Worm (Caenorhabditis elegans) whole organism, young adult: ENCODE results near the gene Y57G11C.31.
A peak's percentile ranks its signal among the peaks of the same experiment; 100 is the strongest.

ENCODE experiments used
- B0336.3 ChIP-seq: fragments of 200-800 bp; sonication (Bioruptor generic); IDR thresholded peaks from 2 replicates; pipeline ENCODE4 v1.3.6; 2022; ENCODE audit warnings: missing genetic modification characterization, missing compliant biosample characterization
- D2030.7 ChIP-seq: fragments of 200-800 bp; sonication (Bioruptor generic); IDR thresholded peaks from 2 replicates; pipeline ENCODE4 v1.3.6; 2022; ENCODE audit warnings: missing genetic modification reagents, missing genetic modification characterization, missing compliant biosample characterization
- F23B12.7 ChIP-seq: sonication (generic microtip); optimal IDR thresholded peaks from 2 replicates; lab custom pipeline; 2017; ENCODE audit warnings: missing genetic modification characterization, mild to moderate bottlenecking, missing compliant biosample characterization, antibody characterized with exemption, moderate library complexity; ENCODE audit not compliant: insufficient read depth
- F37B4.10 ChIP-seq: fragments of 200-800 bp; sonication (Bioruptor generic); IDR thresholded peaks from 2 replicates; pipeline ENCODE4 v1.3.6; 2022; ENCODE audit warnings: missing genetic modification characterization, missing compliant biosample characterization
- K11D2.4 ChIP-seq: fragments of 200-800 bp; sonication (Bioruptor generic); IDR thresholded peaks from 2 replicates; pipeline ENCODE4 v1.3.6; 2022; ENCODE audit warnings: missing genetic modification reagents, missing genetic modification characterization, missing compliant biosample characterization
- K12H6.12 ChIP-seq: fragments of 200-800 bp; sonication (Bioruptor generic); optimal IDR thresholded peaks from 2 replicates; lab custom pipeline; 2018; ENCODE audit warnings: mild to moderate bottlenecking, missing genetic modification characterization, missing compliant biosample characterization
- Y53G8AR.9 ChIP-seq: fragments of 200-800 bp; sonication (Bioruptor generic); conservative IDR thresholded peaks from 2 replicates; pipeline ENCODE4 v1.3.6; 2022; ENCODE audit warnings: missing genetic modification reagents, missing genetic modification characterization, missing compliant biosample characterization
- Y79H2A.3 ChIP-seq: fragments of 200-800 bp; sonication (Bioruptor generic); conservative IDR thresholded peaks from 2 replicates; pipeline ENCODE4 v1.3.6; 2022; ENCODE audit warnings: missing genetic modification reagents, missing genetic modification characterization, missing compliant biosample characterization
- ZK185.1 ChIP-seq: sonication (generic microtip); optimal IDR thresholded peaks from 2 replicates; lab custom pipeline; 2016; ENCODE audit warnings: mild to moderate bottlenecking, missing genetic modification characterization, missing compliant biosample characterization; ENCODE audit not compliant: poor library complexity, severe bottlenecking
- akir-1 ChIP-seq: fragments of 200-800 bp; sonication (Bioruptor generic); optimal IDR thresholded peaks from 2 replicates; lab custom pipeline; 2018; ENCODE audit warnings: mild to moderate bottlenecking, missing genetic modification characterization, moderate library complexity, missing compliant biosample characterization
- aptf-2 ChIP-seq: fragments of 200-800 bp; sonication (Bioruptor generic); conservative IDR thresholded peaks from 2 replicates; pipeline ENCODE4 v1.3.6; 2022; ENCODE audit warnings: missing genetic modification reagents, missing genetic modification characterization, missing compliant biosample characterization
- aptf-3 ChIP-seq: fragments of 200-800 bp; sonication (Bioruptor generic); IDR thresholded peaks from 2 replicates; pipeline ENCODE4 v1.3.6; 2022; ENCODE audit warnings: missing genetic modification characterization, missing compliant biosample characterization
- athp-1 ChIP-seq: sonication (generic microtip); optimal IDR thresholded peaks from 2 replicates; lab custom pipeline; 2017; ENCODE audit warnings: mild to moderate bottlenecking, missing genetic modification characterization, missing compliant biosample characterization
- attf-5 ChIP-seq: fragments of 200-800 bp; sonication (Bioruptor generic); optimal IDR thresholded peaks from 2 replicates; lab custom pipeline; 2018; ENCODE audit warnings: mild to moderate bottlenecking, missing genetic modification characterization, missing compliant biosample characterization
- attf-6 ChIP-seq: fragments of 200-800 bp; sonication (Bioruptor generic); IDR thresholded peaks from 2 replicates; pipeline ENCODE4 v1.3.6; 2022; ENCODE audit warnings: missing genetic modification reagents, missing genetic modification characterization, missing compliant biosample characterization
- bed-2 ChIP-seq: fragments of 200-800 bp; sonication (Bioruptor generic); IDR thresholded peaks from 2 replicates; pipeline ENCODE4 v1.3.6; 2022; ENCODE audit warnings: missing genetic modification reagents, missing genetic modification characterization, missing compliant biosample characterization
- ceh-40 ChIP-seq: fragments of 200-800 bp; sonication (Bioruptor generic); IDR thresholded peaks from 2 replicates; pipeline ENCODE4 v1.3.6; 2022; ENCODE audit warnings: missing genetic modification characterization, missing compliant biosample characterization
- ceh-91 ChIP-seq: fragments of 200-800 bp; sonication (Bioruptor generic); IDR thresholded peaks from 2 replicates; pipeline ENCODE4 v1.3.6; 2022; ENCODE audit warnings: missing genetic modification reagents, missing genetic modification characterization, missing compliant biosample characterization
- efl-1 ChIP-seq: fragments of 150-350 bp; optimal IDR thresholded peaks from 2 replicates; lab custom pipeline; 2014; ENCODE audit warnings: missing biosample characterization, missing genetic modification reagents, missing genetic modification characterization
- egl-18 ChIP-seq: fragments of 200-800 bp; sonication (Bioruptor generic); IDR thresholded peaks from 2 replicates; pipeline ENCODE4 v1.3.6; 2022; ENCODE audit warnings: missing genetic modification reagents, missing genetic modification characterization, missing compliant biosample characterization
- lin-35 ChIP-seq, 3 experiments: fragments of 150-350 bp in 2 of 3; sonication (generic microtip) in 1 of 3; optimal IDR thresholded peaks; 2 replicates each; lab custom pipeline; 2014 to 2018; ENCODE audit warnings: missing biosample characterization in 3 of 3, missing genetic modification characterization in 3 of 3, missing genetic modification reagents in 3 of 3
- lin-40 ChIP-seq: sonication (generic microtip); optimal IDR thresholded peaks from 2 replicates; lab custom pipeline; 2016; ENCODE audit warnings: missing genetic modification characterization, mild to moderate bottlenecking, missing compliant biosample characterization, missing genotype, missing genetic modification reagents
- madf-10 ChIP-seq: sonication (generic microtip); optimal IDR thresholded peaks from 2 replicates; lab custom pipeline; 2016; ENCODE audit warnings: mild to moderate bottlenecking, missing genetic modification characterization, missing compliant biosample characterization
- mcd-1 ChIP-seq: fragments of 200-800 bp; sonication (Bioruptor generic); IDR thresholded peaks from 2 replicates; pipeline ENCODE4 v1.3.6; 2022; ENCODE audit warnings: missing genetic modification reagents, missing genetic modification characterization, missing compliant biosample characterization
- mel-28 ChIP-seq: sonication (generic microtip); optimal IDR thresholded peaks from 2 replicates; lab custom pipeline; 2016; ENCODE audit warnings: borderline replicate concordance, mild to moderate bottlenecking, missing genetic modification characterization, missing compliant biosample characterization
- mes-4 ChIP-seq: sonication (generic microtip); optimal IDR thresholded peaks from 2 replicates; lab custom pipeline; 2016; ENCODE audit warnings: missing genotype, missing genetic modification characterization, missing compliant biosample characterization
- nfya-2 ChIP-seq: fragments of 200-800 bp; sonication (Bioruptor generic); IDR thresholded peaks from 2 replicates; pipeline ENCODE4 v1.3.6; 2022; ENCODE audit warnings: missing genetic modification reagents, missing genetic modification characterization, missing compliant biosample characterization
- nfyb-1 ChIP-seq: fragments of 200-800 bp; sonication (Bioruptor generic); IDR thresholded peaks from 2 replicates; pipeline ENCODE4 v1.3.6; 2022; ENCODE audit warnings: missing genetic modification reagents, missing genetic modification characterization, missing compliant biosample characterization
- nhr-120 ChIP-seq: fragments of 200-800 bp; sonication (Bioruptor generic); IDR thresholded peaks from 2 replicates; pipeline ENCODE4 v1.3.6; 2022; ENCODE audit warnings: missing genetic modification characterization, missing compliant biosample characterization
- nhr-90 ChIP-seq: sonication (generic microtip); optimal IDR thresholded peaks from 2 replicates; lab custom pipeline; 2016; ENCODE audit warnings: missing genotype, mild to moderate bottlenecking, missing genetic modification characterization, missing compliant biosample characterization
- pha-4 ChIP-seq: fragments of 150-350 bp; sonication (generic microtip); optimal IDR thresholded peaks from 2 replicates; lab custom pipeline; 2014; ENCODE audit warnings: missing biosample characterization, missing genetic modification reagents, missing genetic modification characterization
- rcor-1 ChIP-seq: fragments of 200-800 bp; sonication (Bioruptor generic); IDR thresholded peaks from 2 replicates; pipeline ENCODE4 v1.3.6; 2022; ENCODE audit warnings: missing genetic modification reagents, missing genetic modification characterization, missing compliant biosample characterization
- snpc-1.1 ChIP-seq: sonication (generic microtip); optimal IDR thresholded peaks from 2 replicates; lab custom pipeline; 2017; ENCODE audit warnings: missing genetic modification characterization, mild to moderate bottlenecking, missing compliant biosample characterization, antibody characterized with exemption, moderate library complexity, missing genotype, missing genetic modification reagents; ENCODE audit not compliant: insufficient read depth
- snpc-3.4 ChIP-seq: sonication (generic microtip); optimal IDR thresholded peaks from 2 replicates; lab custom pipeline; 2017; ENCODE audit warnings: missing genetic modification characterization, mild to moderate bottlenecking, missing compliant biosample characterization, antibody characterized with exemption, moderate library complexity, missing genotype, missing genetic modification reagents
- snpc-4 ChIP-seq, 5 experiments: fragments of 150-350 bp in 1 of 5; sonication (generic microtip) in 4 of 5; optimal IDR thresholded peaks; 2 replicates each; lab custom pipeline; 2014 to 2018; ENCODE audit warnings: missing genetic modification characterization in 5 of 5, missing biosample characterization in 3 of 5, antibody characterized with exemption in 2 of 5, mild to moderate bottlenecking in 2 of 5, missing compliant biosample characterization in 2 of 5, missing genotype in 2 of 5, moderate library complexity in 2 of 5, missing genetic modification reagents in 1 of 5
- tbp1 ChIP-seq: fragments of 200-800 bp; sonication (Bioruptor generic); optimal IDR thresholded peaks from 2 replicates; lab custom pipeline; 2018; ENCODE audit warnings: mild to moderate bottlenecking, missing genetic modification characterization, missing compliant biosample characterization
- tlf-1 ChIP-seq: fragments of 200-800 bp; sonication (Bioruptor generic); optimal IDR thresholded peaks from 2 replicates; lab custom pipeline; 2018; ENCODE audit warnings: mild to moderate bottlenecking, missing genetic modification characterization, missing compliant biosample characterization
- unc-130 ChIP-seq: sonication (generic microtip); optimal IDR thresholded peaks from 2 replicates; lab custom pipeline; 2016; ENCODE audit warnings: missing genetic modification reagents, missing genetic modification characterization, missing compliant biosample characterization
- unc-62 ChIP-seq: fragments of 150-350 bp; optimal IDR thresholded peaks from 2 replicates; lab custom pipeline; 2014; ENCODE audit warnings: missing biosample characterization, missing genetic modification reagents, missing genetic modification characterization
- xnd-1 ChIP-seq: sonication (generic microtip); optimal IDR thresholded peaks from 2 replicates; lab custom pipeline; 2016; ENCODE audit warnings: missing genotype, missing genetic modification reagents, missing genetic modification characterization, missing compliant biosample characterization
- zim-3 ChIP-seq: sonication (generic microtip); optimal IDR thresholded peaks from 2 replicates; lab custom pipeline; 2017; ENCODE audit warnings: mild to moderate bottlenecking, missing genetic modification characterization, moderate library complexity, missing compliant biosample characterization

The Y57G11C.31 gene

ce11 chrIV:14677095-14677633 is at the start of gene Y57G11C.31:
Y57G11C.31 (plus strand) TSS chrIV:14677370.
- TF ChIP-seq aptf-2 (GFP tag; lab: Robert Waterston, UW), result no peak
- TF ChIP-seq snpc-4 (GFP tag; optimal IDR thresholded peaks at IDR 0.05; lab: Kevin White, UChicago), result no peak
- TF ChIP-seq snpc-4 (tag; optimal IDR thresholded peaks at IDR 0.05; lab: Kevin White, UChicago), result peak in 1 of 4 experiments; percentile 46
- TF ChIP-seq, all 124 proteins: peak for 1

DNA sequence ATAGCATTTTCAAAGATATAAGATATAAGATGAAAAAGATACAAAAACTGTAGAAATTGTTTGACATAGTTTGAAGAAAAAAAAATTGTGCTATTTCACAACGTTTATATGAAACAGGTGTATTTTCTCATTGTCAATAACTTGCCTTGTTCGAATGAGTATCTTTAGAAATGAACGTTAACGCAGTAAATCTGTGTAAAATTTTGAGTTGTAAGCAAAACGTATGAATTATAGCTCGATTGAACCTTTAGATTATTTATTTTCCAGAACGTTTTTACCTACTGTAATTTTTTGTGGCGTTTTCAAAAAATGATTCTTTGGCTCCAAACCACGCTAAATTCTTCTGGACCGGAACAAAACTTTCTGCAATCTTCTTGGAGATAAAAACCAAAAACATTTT is 45.4 kb upstream of the Y57G11C.31 start:
- TF ChIP-seq lin-40 (tag; lab: Kevin White, UChicago), result no peak
- no peak for TF ChIP-seq bed-2 (GFP tag; lab: Robert Waterston, UW)
- TF ChIP-seq nfyb-1, result no peak
- no peak for TF ChIP-seq K12H6.12 (tag; lab: Kevin White, UChicago)
- no peak for TF ChIP-seq D2030.7 (GFP tag; lab: Robert Waterston, UW)
- no peak for TF ChIP-seq xnd-1 (tag; lab: Kevin White, UChicago)
- TF ChIP-seq zim-3 (tag; lab: Kevin White, UChicago), result no peak
- no peak for TF ChIP-seq snpc-4 (GFP tag; optimal IDR thresholded peaks at IDR 0.05; lab: Kevin White, UChicago)
- peak in 1 of 4 experiments; percentile 56 for TF ChIP-seq snpc-4 (tag; optimal IDR thresholded peaks at IDR 0.05; lab: Kevin White, UChicago)
- peak; percentile 58 for TF ChIP-seq attf-6
- TF ChIP-seq tlf-1 (GFP tag; lab: Kevin White, UChicago), result no peak
- no peak for TF ChIP-seq aptf-3
- TF ChIP-seq, all 124 proteins: peak for 2

DNA sequence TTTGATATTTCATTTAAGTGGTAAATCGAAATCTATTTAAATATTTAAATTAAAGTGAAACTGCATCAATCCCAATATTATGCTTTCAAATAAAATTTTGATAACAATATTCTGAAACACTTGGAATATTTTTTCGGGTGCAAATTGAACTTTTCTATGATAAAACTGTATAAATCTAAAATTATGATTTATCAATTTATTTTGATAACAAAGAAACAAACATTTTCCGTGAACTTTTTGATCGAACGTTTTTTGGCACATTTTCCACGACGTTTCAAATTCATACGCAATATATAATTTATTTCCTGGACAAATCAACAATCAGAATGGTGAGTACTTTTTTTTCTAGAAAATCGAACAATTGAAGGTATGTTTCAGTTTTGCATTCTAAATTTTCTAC is 44.4 kb upstream of the Y57G11C.31 start, which contains the start of gene irld-4:
irld-4 (plus strand) TSS at position 301 of the 400 bp plus-strand sequence.
- TF ChIP-seq tbp1 (GFP tag; lab: Kevin White, UChicago) (no peak), F23B12.7 (tag; lab: Kevin White, UChicago) (no peak), mcd-1 (GFP tag; lab: Robert Waterston, UW) (no peak), snpc-1.1 (tag; lab: Kevin White, UChicago) (no peak), ceh-40 (GFP tag; lab: Robert Waterston, UW) (no peak), egl-18 (GFP tag; lab: Robert Waterston, UW) (no peak), nfyb-1 (no peak), efl-1 (no peak), aptf-2 (GFP tag; lab: Robert Waterston, UW) (no peak), mel-28 (no peak), K11D2.4 (GFP tag; lab: Robert Waterston, UW) (no peak), athp-1 (tag; lab: Kevin White, UChicago) (no peak), lin-35 (GFP tag; optimal IDR thresholded peaks at IDR 0.05; lab: Kevin White, UChicago) (no peak)

ce11 chrIV:14634826-14635225 is 42.3 kb upstream of the Y57G11C.31 start, which contains the start of gene ule-2:
ule-2 (plus strand) TSS chrIV:14635126.
- no peak for TF ChIP-seq nhr-90 (tag; lab: Kevin White, UChicago)
- no peak for TF ChIP-seq aptf-3
- TF ChIP-seq K11D2.4 (GFP tag; lab: Robert Waterston, UW), result no peak
- TF ChIP-seq Y79H2A.3 (GFP tag; lab: Robert Waterston, UW), result no peak
- no peak for TF ChIP-seq nfya-2 (GFP tag; lab: Robert Waterston, UW)
- no peak for TF ChIP-seq madf-10 (tag; lab: Kevin White, UChicago)
- TF ChIP-seq F37B4.10 (GFP tag; lab: Robert Waterston, UW), result no peak
- TF ChIP-seq mcd-1 (GFP tag; lab: Robert Waterston, UW), result no peak
- TF ChIP-seq B0336.3, result no peak
- TF ChIP-seq, all 124 proteins: peak for 0

- TF ChIP-seq Y53G8AR.9 (GFP tag; lab: Robert Waterston, UW) (no peak), nhr-120 (GFP tag; lab: Robert Waterston, UW) (no peak), mes-4 (no peak), snpc-3.4 (no peak), ceh-91 (GFP tag; lab: Robert Waterston, UW) (no peak), unc-62 (no peak), attf-5 (no peak), aptf-2 (GFP tag; lab: Robert Waterston, UW) (no peak), ZK185.1 (tag; lab: Kevin White, UChicago) (no peak), rcor-1 (GFP tag; lab: Robert Waterston, UW) (no peak), pha-4 (tag; lab: Kevin White, UChicago) (no peak), akir-1 (GFP tag; lab: Kevin White, UChicago) (no peak), unc-130 (GFP tag; lab: Kevin White, UChicago) (no peak)
These were observed 39.8 kb upstream of the Y57G11C.31 start, which contains the start of gene srlf-27 for ce11 chrIV:14637413-14637812. srlf-27 (plus strand) TSS chrIV:14637713.
